Worm (Caenorhabditis elegans) whole organism, young adult: ENCODE data around the gene his-32.

ENCODE experiments used
- B0035.1 ChIP-seq: sonication (generic microtip); optimal IDR thresholded peaks from 2 replicates; lab custom pipeline; 2016; ENCODE audit warnings: missing genetic modification characterization, mild to moderate bottlenecking, missing compliant biosample characterization, missing genotype, missing genetic modification reagents
- B0261.1 ChIP-seq: sonication (generic microtip); optimal IDR thresholded peaks from 2 replicates; lab custom pipeline; 2016; ENCODE audit warnings: mild to moderate bottlenecking, missing genetic modification characterization, moderate library complexity, missing compliant biosample characterization
- C06A6.2 ChIP-seq: fragments of 200-800 bp; sonication (Bioruptor generic); conservative IDR thresholded peaks from 2 replicates; pipeline ENCODE4 v1.3.6; 2022; ENCODE audit warnings: missing genetic modification characterization, missing compliant biosample characterization
- F33H1.4 ChIP-seq: fragments of 200-800 bp; sonication (Bioruptor generic); IDR thresholded peaks from 2 replicates; pipeline ENCODE4 v1.3.6; 2022; ENCODE audit warnings: missing genetic modification reagents, missing genetic modification characterization, missing compliant biosample characterization
- F37B4.10 ChIP-seq: fragments of 200-800 bp; sonication (Bioruptor generic); IDR thresholded peaks from 2 replicates; pipeline ENCODE4 v1.3.6; 2022; ENCODE audit warnings: missing genetic modification characterization, missing compliant biosample characterization
- F49E8.2 ChIP-seq: sonication (generic microtip); optimal IDR thresholded peaks from 3 replicates; lab custom pipeline; 2017; ENCODE audit warnings: missing genetic modification characterization, mild to moderate bottlenecking, missing compliant biosample characterization, antibody characterized with exemption, moderate library complexity; ENCODE audit not compliant: insufficient read depth
- F57A8.1 ChIP-seq: fragments of 200-800 bp; sonication (Bioruptor generic); optimal IDR thresholded peaks from 2 replicates; lab custom pipeline; 2018; ENCODE audit warnings: mild to moderate bottlenecking, missing genetic modification characterization, moderate library complexity, missing compliant biosample characterization
- T07F8.4 ChIP-seq: sonication (generic microtip); optimal IDR thresholded peaks from 2 replicates; lab custom pipeline; 2016; ENCODE audit warnings: mild to moderate bottlenecking, missing genetic modification characterization, moderate library complexity, missing compliant biosample characterization
- Y53F4B.3 ChIP-seq: fragments of 200-800 bp; sonication (Bioruptor generic); IDR thresholded peaks from 2 replicates; pipeline ENCODE4 v1.3.6; 2022; ENCODE audit warnings: missing genetic modification reagents, missing genetic modification characterization, missing compliant biosample characterization
- Y95B8A.8 ChIP-seq: fragments of 200-800 bp; sonication (Bioruptor generic); IDR thresholded peaks from 2 replicates; pipeline ENCODE4 v1.3.6; 2022; ENCODE audit warnings: missing genetic modification reagents, missing genetic modification characterization, missing compliant biosample characterization
- attf-3 ChIP-seq: fragments of 200-800 bp; sonication (Bioruptor generic); conservative IDR thresholded peaks from 2 replicates; pipeline ENCODE4 v1.3.6; 2022; ENCODE audit warnings: missing genetic modification reagents, missing genetic modification characterization, missing compliant biosample characterization
- bed-1 ChIP-seq: fragments of 200-800 bp; sonication (Bioruptor generic); IDR thresholded peaks from 2 replicates; pipeline ENCODE4 v1.3.6; 2022; ENCODE audit warnings: missing genetic modification reagents, missing genetic modification characterization, missing compliant biosample characterization
- chd-7 ChIP-seq: sonication (generic microtip); optimal IDR thresholded peaks from 2 replicates; lab custom pipeline; 2016; ENCODE audit warnings: mild to moderate bottlenecking, missing genetic modification characterization, moderate library complexity, missing compliant biosample characterization
- dpff-1 ChIP-seq: sonication (generic microtip); optimal IDR thresholded peaks from 2 replicates; lab custom pipeline; 2017; ENCODE audit warnings: mild to moderate bottlenecking, missing genetic modification characterization, missing compliant biosample characterization
- dpl-1 ChIP-seq: fragments of 150-350 bp; optimal IDR thresholded peaks from 2 replicates; lab custom pipeline; 2014; ENCODE audit warnings: missing biosample characterization, missing genetic modification reagents, missing genetic modification characterization
- egl-44 ChIP-seq: fragments of 200-800 bp; sonication (Bioruptor generic); IDR thresholded peaks from 2 replicates; pipeline ENCODE4 v1.3.6; 2022; ENCODE audit warnings: missing genetic modification reagents, missing genetic modification characterization, missing compliant biosample characterization
- ekl-4 ChIP-seq: fragments of 200-800 bp; sonication (Bioruptor generic); IDR thresholded peaks from 2 replicates; pipeline ENCODE4 v1.3.6; 2022; ENCODE audit warnings: missing genetic modification reagents, missing genetic modification characterization, missing compliant biosample characterization
- hrde-1 ChIP-seq: sonication (generic microtip); optimal IDR thresholded peaks from 2 replicates; lab custom pipeline; 2016; ENCODE audit warnings: missing genetic modification characterization, mild to moderate bottlenecking, missing compliant biosample characterization, moderate library complexity, missing genotype, missing genetic modification reagents, borderline replicate concordance
- lin-35 ChIP-seq, 3 experiments: fragments of 150-350 bp in 2 of 3; sonication (generic microtip) in 1 of 3; optimal IDR thresholded peaks; 2 replicates each; lab custom pipeline; 2014 to 2018; ENCODE audit warnings: missing biosample characterization in 3 of 3, missing genetic modification characterization in 3 of 3, missing genetic modification reagents in 3 of 3
- lin-54 ChIP-seq: fragments of 200-800 bp; sonication (Bioruptor generic); optimal IDR thresholded peaks from 2 replicates; lab custom pipeline; 2018; ENCODE audit warnings: mild to moderate bottlenecking, missing genetic modification characterization, missing compliant biosample characterization
- lsy-27 ChIP-seq: sonication (generic microtip); optimal IDR thresholded peaks from 2 replicates; lab custom pipeline; 2017; ENCODE audit warnings: missing genetic modification characterization, mild to moderate bottlenecking, missing compliant biosample characterization, antibody characterized with exemption, missing genotype, borderline replicate concordance; ENCODE audit not compliant: insufficient read depth
- madf-6 ChIP-seq: fragments of 200-800 bp; sonication (Bioruptor generic); IDR thresholded peaks from 2 replicates; pipeline ENCODE4 v1.3.6; 2022; ENCODE audit warnings: missing genetic modification reagents, missing genetic modification characterization, missing compliant biosample characterization
- madf-8 ChIP-seq: fragments of 200-800 bp; sonication (Bioruptor generic); conservative IDR thresholded peaks from 2 replicates; pipeline ENCODE4 v1.3.6; 2022; ENCODE audit warnings: missing genetic modification reagents, missing genetic modification characterization, missing compliant biosample characterization
- mcd-1 ChIP-seq: fragments of 200-800 bp; sonication (Bioruptor generic); IDR thresholded peaks from 2 replicates; pipeline ENCODE4 v1.3.6; 2022; ENCODE audit warnings: missing genetic modification reagents, missing genetic modification characterization, missing compliant biosample characterization
- mes-4 ChIP-seq: sonication (generic microtip); optimal IDR thresholded peaks from 2 replicates; lab custom pipeline; 2016; ENCODE audit warnings: missing genotype, missing genetic modification characterization, missing compliant biosample characterization
- mxl-1 ChIP-seq: sonication (generic microtip); optimal IDR thresholded peaks from 2 replicates; lab custom pipeline; 2016; ENCODE audit warnings: missing genetic modification characterization, missing compliant biosample characterization
- nfya-1 ChIP-seq: sonication (generic microtip); optimal IDR thresholded peaks from 2 replicates; lab custom pipeline; 2017; ENCODE audit warnings: antibody characterized with exemption, missing compliant biosample characterization, missing genetic modification characterization, borderline replicate concordance; ENCODE audit not compliant: insufficient read depth
- nfya-2 ChIP-seq: fragments of 200-800 bp; sonication (Bioruptor generic); IDR thresholded peaks from 2 replicates; pipeline ENCODE4 v1.3.6; 2022; ENCODE audit warnings: missing genetic modification reagents, missing genetic modification characterization, missing compliant biosample characterization
- nfyb-1 ChIP-seq: fragments of 200-800 bp; sonication (Bioruptor generic); IDR thresholded peaks from 2 replicates; pipeline ENCODE4 v1.3.6; 2022; ENCODE audit warnings: missing genetic modification reagents, missing genetic modification characterization, missing compliant biosample characterization
- nhr-27 ChIP-seq: fragments of 200-800 bp; sonication (Bioruptor generic); optimal IDR thresholded peaks from 2 replicates; lab custom pipeline; 2018; ENCODE audit warnings: mild to moderate bottlenecking, missing genetic modification characterization, moderate library complexity, missing compliant biosample characterization
- nhr-80 ChIP-seq: sonication (generic microtip); optimal IDR thresholded peaks from 2 replicates; lab custom pipeline; 2016; ENCODE audit warnings: missing genetic modification characterization, missing compliant biosample characterization
- rec-8 ChIP-seq, 2 experiments: sonication (generic microtip); optimal IDR thresholded peaks; 2 replicates each; lab custom pipeline; 2016; ENCODE audit warnings: mild to moderate bottlenecking in 2 of 2, missing genetic modification characterization in 2 of 2, missing genetic modification reagents in 2 of 2, missing genotype in 2 of 2, missing biosample characterization in 1 of 2, missing compliant biosample characterization in 1 of 2, moderate library complexity in 1 of 2
- sdz-38 ChIP-seq: sonication (generic microtip); optimal IDR thresholded peaks from 2 replicates; lab custom pipeline; 2016; ENCODE audit warnings: missing genotype, missing genetic modification characterization, missing compliant biosample characterization
- snpc-3.4 ChIP-seq: sonication (generic microtip); optimal IDR thresholded peaks from 2 replicates; lab custom pipeline; 2017; ENCODE audit warnings: missing genetic modification characterization, mild to moderate bottlenecking, missing compliant biosample characterization, antibody characterized with exemption, moderate library complexity, missing genotype, missing genetic modification reagents
- unc-62 ChIP-seq: fragments of 150-350 bp; optimal IDR thresholded peaks from 2 replicates; lab custom pipeline; 2014; ENCODE audit warnings: missing biosample characterization, missing genetic modification reagents, missing genetic modification characterization
- xnd-1 ChIP-seq: sonication (generic microtip); optimal IDR thresholded peaks from 2 replicates; lab custom pipeline; 2016; ENCODE audit warnings: missing genotype, missing genetic modification reagents, missing genetic modification characterization, missing compliant biosample characterization
- zim-3 ChIP-seq: sonication (generic microtip); optimal IDR thresholded peaks from 2 replicates; lab custom pipeline; 2017; ENCODE audit warnings: mild to moderate bottlenecking, missing genetic modification characterization, moderate library complexity, missing compliant biosample characterization
- ztf-18 ChIP-seq: sonication (generic microtip); optimal IDR thresholded peaks from 2 replicates; lab custom pipeline; 2016; ENCODE audit warnings: missing genotype, mild to moderate bottlenecking, missing genetic modification characterization, missing compliant biosample characterization

his-32 gene

ce11 chrIV:8294650-8295049, 39.5 kb upstream of the his-32 start, which contains the start of gene tbce-1:
TSS of gene tbce-1 (plus strand) at chrIV:8294690.
- TF ChIP-seq bed-1 (GFP tag; lab: Robert Waterston, UW) (no peak), B0261.1 (tag; lab: Kevin White, UChicago) (no peak), dpff-1 (tag; lab: Kevin White, UChicago) (no peak), mcd-1 (GFP tag; lab: Robert Waterston, UW) (no peak), nhr-80 (tag; lab: Kevin White, UChicago) (no peak), B0035.1 (no peak), ztf-18 (tag; lab: Kevin White, UChicago) (no peak), chd-7 (tag; lab: Kevin White, UChicago) (no peak), zim-3 (tag; lab: Kevin White, UChicago) (no peak), hrde-1 (peak; percentile 19), nhr-27 (tag; lab: Kevin White, UChicago) (no peak), rec-8 (tag; optimal IDR thresholded peaks at IDR 0.05; lab: Kevin White, UChicago) (no peak), F37B4.10 (GFP tag; lab: Robert Waterston, UW) (no peak), nfyb-1 (GFP tag; lab: Robert Waterston, UW) (no peak), lsy-27 (tag; lab: Kevin White, UChicago) (no peak), lin-54 (GFP tag; lab: Kevin White, UChicago) (peak; percentile 3)

ce11 chrIV:8297192-8297591, 36.9 kb upstream of the his-32 start, which contains the start of gene nprl-3:
TSS of gene nprl-3 (plus strand) at chrIV:8297492.
- TF ChIP-seq nfya-1 (tag; lab: Kevin White, UChicago) (no peak), F33H1.4 (GFP tag; lab: Robert Waterston, UW) (no peak), nfya-2 (no peak), mes-4 (tag; lab: Kevin White, UChicago) (no peak), sdz-38 (tag; lab: Kevin White, UChicago) (no peak), madf-8 (no peak)
- TF ChIP-seq, all 124 proteins: peak for 0

ce11 chrIV:8299636-8300035, 34.5 kb upstream of the his-32 start, which contains the start of gene F35H10.6:
TSS of gene F35H10.6 (plus strand) at chrIV:8299936.
- TF ChIP-seq mes-4 (tag; lab: Kevin White, UChicago) = no peak
- TF ChIP-seq Y53F4B.3 (GFP tag; lab: Robert Waterston, UW) = no peak
- TF ChIP-seq sdz-38 (tag; lab: Kevin White, UChicago) = no peak
- TF ChIP-seq xnd-1 (tag; lab: Kevin White, UChicago) = no peak
- no peak for TF ChIP-seq egl-44 (GFP tag; lab: Robert Waterston, UW)
- no peak for TF ChIP-seq mxl-1
- no peak for TF ChIP-seq dpl-1
- TF ChIP-seq F49E8.2 = no peak
- no peak for TF ChIP-seq attf-3 (GFP tag; lab: Robert Waterston, UW)
- no peak for TF ChIP-seq F57A8.1 (GFP tag; lab: Kevin White, UChicago)
- TF ChIP-seq C06A6.2 (GFP tag; lab: Robert Waterston, UW) = no peak
- no peak for TF ChIP-seq ekl-4 (GFP tag; lab: Robert Waterston, UW)
- no peak for TF ChIP-seq madf-6 (GFP tag; lab: Robert Waterston, UW)
- TF ChIP-seq nfyb-1 (GFP tag; lab: Robert Waterston, UW) = no peak
- no peak for TF ChIP-seq snpc-3.4 (tag; lab: Kevin White, UChicago)
- no peak for TF ChIP-seq Y95B8A.8 (GFP tag; lab: Robert Waterston, UW)
- TF ChIP-seq T07F8.4 (tag; lab: Kevin White, UChicago) = no peak
- no peak for TF ChIP-seq unc-62 (GFP tag; lab: Kevin White, UChicago)
- TF ChIP-seq lin-35 (GFP tag; optimal IDR thresholded peaks at IDR 0.05; lab: Kevin White, UChicago) = no peak
- TF ChIP-seq hrde-1 = no peak
